Worm (Caenorhabditis elegans): Measurements from ENCODE around the gene sucl-1.

DNA sequence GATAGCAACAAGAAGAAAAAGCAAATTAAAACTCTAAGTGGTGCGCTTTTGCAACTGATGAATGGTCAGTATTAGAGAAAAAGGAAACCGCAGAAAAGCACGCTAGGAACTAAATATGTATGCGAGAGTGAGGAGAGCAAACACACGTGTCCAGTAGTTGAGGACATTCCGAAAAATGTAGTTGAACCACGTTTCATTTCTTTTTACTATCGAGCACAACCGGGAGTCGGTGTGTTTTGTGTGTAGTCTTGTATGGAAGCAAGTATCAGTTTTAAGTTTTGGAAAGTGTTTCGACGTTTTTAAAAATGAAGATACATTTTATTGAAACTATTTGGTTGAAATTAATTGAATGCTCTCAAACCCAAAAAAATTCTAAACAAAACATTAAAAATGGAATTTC lies 13.8 kb upstream of the sucl-1 start, which contains the start of gene C05G5.1:
- TF ChIP-seq ceh-13 (GFP tag; optimal IDR thresholded peaks at IDR 0.05): no peak
- TF ChIP-seq ama-1 (optimal IDR thresholded peaks at IDR 0.05): no peak
- TF ChIP-seq hnd-1 (tag; optimal IDR thresholded peaks at IDR 0.05): no peak
- TF ChIP-seq hmg-4 (GFP tag; optimal IDR thresholded peaks at IDR 0.05): no peak
- no peak for TF ChIP-seq aly-1 (tag; optimal IDR thresholded peaks at IDR 0.05)
- TF ChIP-seq scrt-1 (GFP tag; IDR thresholded peaks at IDR 0.05): no peak
- TF ChIP-seq hmbx-1 (tag; optimal IDR thresholded peaks at IDR 0.05): no peak
- no peak for TF ChIP-seq ceh-36 (tag; optimal IDR thresholded peaks at IDR 0.05)
- no peak for TF ChIP-seq tra-4 (tag; optimal IDR thresholded peaks at IDR 0.05)
- TF ChIP-seq pes-1 (GFP tag; IDR thresholded peaks at IDR 0.05): no peak
- TF ChIP-seq flt-1 (GFP tag; IDR thresholded peaks at IDR 0.05): no peak
- no peak for TF ChIP-seq sea-1 (GFP tag; conservative IDR thresholded peaks at IDR 0.05)
